Fruit fly (Drosophila melanogaster) whole organism, pupa: ENCODE results near the gene mei-41.

Experiments used
- CG10348 ChIP-seq: fragments of 200-800 bp; sonication (Bioruptor generic); IDR thresholded peaks from 2 replicates; pipeline ENCODE4 v1.3.6; 2022; ENCODE audit warnings: missing biosample characterization, missing genetic modification characterization
- CG8301 ChIP-seq: fragments of 200-800 bp; sonication (Bioruptor generic); optimal IDR thresholded peaks from 2 replicates; lab custom pipeline; 2018; ENCODE audit warnings: missing biosample characterization, mild to moderate bottlenecking, missing genetic modification characterization
- Snoo ChIP-seq: fragments of 200-800 bp; sonication (Bioruptor generic); optimal IDR thresholded peaks from 3 replicates; lab custom pipeline; 2017; ENCODE audit warnings: missing biosample characterization, mild to moderate bottlenecking, missing genetic modification characterization, inconsistent platforms
- rn ChIP-seq: fragments of 200-800 bp; sonication (Bioruptor generic); IDR thresholded peaks from 2 replicates; pipeline ENCODE4 v1.3.6; 2022; ENCODE audit warnings: missing biosample characterization, missing genetic modification characterization

dm6 chrX:16404803-16405202 is 13.3 kb downstream of the mei-41 start, which contains the start of gene CG9981:
- TF ChIP-seq Snoo (tag; lab: Kevin White, UChicago) (no peak), rn (GFP tag; lab: Robert Waterston, UW) (no peak), CG8301 (tag; lab: Kevin White, UChicago) (no peak), CG10348 (GFP tag; lab: Robert Waterston, UW) (no peak)
